Worm (Caenorhabditis elegans) whole organism, L4/young adult: ENCODE measurements around the gene C32D5.12.

Source experiments
- W03F9.2 ChIP-seq: fragments of 150-350 bp; optimal IDR thresholded peaks from 2 replicates; lab custom pipeline; 2014; ENCODE audit warnings: missing biosample characterization, missing genetic modification characterization
- him-1 ChIP-seq: sonication (generic microtip); optimal IDR thresholded peaks from 2 replicates; lab custom pipeline; 2016; ENCODE audit warnings: missing genotype, missing genetic modification reagents, missing genetic modification characterization, missing compliant biosample characterization

ce11 chrII:6320655-6321388, 38.0 kb downstream of the C32D5.12 start, which contains the start of gene efr-3:
- TF ChIP-seq him-1 (tag; lab: Kevin White, UChicago) = no peak
- TF ChIP-seq W03F9.2 (tag; lab: Kevin White, UChicago) = peak; percentile 38
